Worm (Caenorhabditis elegans) whole organism, early embryonic: ENCODE data around the gene Y54G2A.72.

ENCODE experiments used
- F13C5.2 ChIP-seq: sonication (generic microtip); optimal IDR thresholded peaks from 2 replicates; lab custom pipeline; 2017; ENCODE audit warnings: mild to moderate bottlenecking, missing genetic modification characterization, inconsistent platforms, missing compliant biosample characterization
- ama-1 ChIP-seq: fragments of 150-350 bp; optimal IDR thresholded peaks from 2 replicates; lab custom pipeline; 2014
- ceh-36 ChIP-seq: sonication (generic microtip); optimal IDR thresholded peaks from 2 replicates; lab custom pipeline; 2016; ENCODE audit warnings: missing genetic modification characterization, inconsistent platforms, missing compliant biosample characterization
- flt-1 ChIP-seq: fragments of 200-800 bp; sonication (Bioruptor generic); IDR thresholded peaks from 2 replicates; pipeline ENCODE4 v1.3.6; 2022; ENCODE audit warnings: missing genetic modification characterization, missing compliant biosample characterization
- hmbx-1 ChIP-seq: sonication (generic microtip); optimal IDR thresholded peaks from 2 replicates; lab custom pipeline; 2016; ENCODE audit warnings: mild to moderate bottlenecking, missing genetic modification characterization, missing compliant biosample characterization
- hmg-4 ChIP-seq: fragments of 200-800 bp; sonication (Bioruptor generic); optimal IDR thresholded peaks from 2 replicates; lab custom pipeline; 2018; ENCODE audit warnings: mild to moderate bottlenecking, missing genetic modification characterization, missing compliant biosample characterization
- pes-1 ChIP-seq: fragments of 200-800 bp; sonication (Bioruptor generic); IDR thresholded peaks from 2 replicates; pipeline ENCODE4 v1.3.6; 2022; ENCODE audit warnings: missing genetic modification reagents, missing genetic modification characterization, missing compliant biosample characterization
- scrt-1 ChIP-seq: fragments of 200-800 bp; sonication (Bioruptor generic); IDR thresholded peaks from 2 replicates; pipeline ENCODE4 v1.3.6; 2022; ENCODE audit warnings: missing genetic modification characterization, missing compliant biosample characterization
- sea-1 ChIP-seq: fragments of 200-800 bp; sonication (Bioruptor generic); conservative IDR thresholded peaks from 2 replicates; pipeline ENCODE4 v1.3.6; 2022; ENCODE audit warnings: missing genetic modification characterization, missing compliant biosample characterization
- tbx-11 ChIP-seq: fragments of 200-800 bp; sonication (Bioruptor generic); IDR thresholded peaks from 2 replicates; pipeline ENCODE4 v1.3.6; 2022; ENCODE audit warnings: missing genetic modification characterization, missing compliant biosample characterization
- tbx-37 ChIP-seq: fragments of 200-800 bp; sonication (Bioruptor generic); conservative IDR thresholded peaks from 2 replicates; pipeline ENCODE4 v1.3.6; 2022; ENCODE audit warnings: missing genetic modification reagents, missing genetic modification characterization, missing compliant biosample characterization

DNA sequence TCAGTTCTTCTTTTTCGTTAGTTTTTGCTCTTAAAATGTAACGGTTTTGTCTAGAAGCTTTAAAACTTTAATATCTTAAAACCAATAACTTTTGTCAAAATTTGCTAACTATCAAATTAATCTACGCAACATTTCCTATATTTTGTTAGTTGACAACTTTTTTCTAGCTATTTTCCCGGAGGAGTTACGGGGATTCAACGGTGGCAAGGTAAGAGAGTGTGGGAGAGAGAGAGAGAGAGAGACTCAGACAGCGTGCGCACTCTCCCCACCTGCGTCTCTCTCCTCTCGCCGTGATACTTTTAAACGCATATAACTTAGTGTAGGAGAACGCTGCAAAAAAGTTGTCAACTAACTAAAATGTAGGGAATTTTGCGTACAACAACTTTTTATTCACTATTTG is 24.4 kb upstream of the Y54G2A.72 start:
- no peak for TF ChIP-seq F13C5.2
- no peak for TF ChIP-seq tbx-37
- TF ChIP-seq sea-1 = no peak
- no peak for TF ChIP-seq hmbx-1 (tag; lab: Kevin White, UChicago)
- TF ChIP-seq flt-1 (GFP tag; lab: Robert Waterston, UW) = no peak
- TF ChIP-seq ama-1 (lab: Kevin White, UChicago) = no peak
- no peak for TF ChIP-seq pes-1 (GFP tag; lab: Robert Waterston, UW)
- TF ChIP-seq ceh-36 (tag; lab: Kevin White, UChicago) = no peak
- no peak for TF ChIP-seq scrt-1 (GFP tag; lab: Robert Waterston, UW)
- TF ChIP-seq hmg-4 (GFP tag; lab: Kevin White, UChicago) = no peak
- TF ChIP-seq tbx-11 (GFP tag; lab: Robert Waterston, UW) = no peak
